Fruit fly (Drosophila melanogaster): ENCODE results near the gene CG42826.

CG42826 gene

DNA sequence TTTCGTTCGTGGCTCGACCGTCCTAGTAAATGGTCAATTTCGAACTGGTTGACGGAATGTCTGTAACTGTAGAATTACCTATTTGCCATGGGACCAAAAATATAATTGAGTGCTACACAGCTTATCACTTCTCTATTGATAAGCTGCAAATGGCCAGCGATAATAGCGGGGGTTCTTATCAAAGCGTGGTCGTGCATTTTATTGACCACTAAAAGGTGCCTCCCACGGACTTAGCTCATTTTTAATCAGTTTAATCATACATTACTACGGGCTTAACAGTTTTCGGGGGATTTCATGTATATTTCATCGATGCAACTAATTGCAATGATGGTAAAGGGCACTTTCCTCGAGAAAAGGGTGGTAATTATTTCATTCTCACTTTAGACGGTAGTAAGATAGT lies 6.0 kb downstream of the CG42826 start, which contains the start of gene CG32054:
TSS of gene CG32054 (minus strand) at position 17 of the 400 bp plus-strand sequence.
- TF ChIP-seq vri (GFP tag; optimal IDR thresholded peaks at IDR 0.05) (peak; percentile 39), topi (GFP tag; optimal IDR thresholded peaks at IDR 0.05) (no peak)

dm6 chr3L:10092278-10092903 lies 8.3 kb downstream of the CG42826 start, which contains the start of gene CG32053:
TSS of gene CG32053 (minus strand) at chr3L:10092346.
- TF ChIP-seq fkh (GFP tag; optimal IDR thresholded peaks at IDR 0.05) (peak; percentile 44), Sox15 (GFP tag; optimal IDR thresholded peaks at IDR 0.05) (no peak)

DNA sequence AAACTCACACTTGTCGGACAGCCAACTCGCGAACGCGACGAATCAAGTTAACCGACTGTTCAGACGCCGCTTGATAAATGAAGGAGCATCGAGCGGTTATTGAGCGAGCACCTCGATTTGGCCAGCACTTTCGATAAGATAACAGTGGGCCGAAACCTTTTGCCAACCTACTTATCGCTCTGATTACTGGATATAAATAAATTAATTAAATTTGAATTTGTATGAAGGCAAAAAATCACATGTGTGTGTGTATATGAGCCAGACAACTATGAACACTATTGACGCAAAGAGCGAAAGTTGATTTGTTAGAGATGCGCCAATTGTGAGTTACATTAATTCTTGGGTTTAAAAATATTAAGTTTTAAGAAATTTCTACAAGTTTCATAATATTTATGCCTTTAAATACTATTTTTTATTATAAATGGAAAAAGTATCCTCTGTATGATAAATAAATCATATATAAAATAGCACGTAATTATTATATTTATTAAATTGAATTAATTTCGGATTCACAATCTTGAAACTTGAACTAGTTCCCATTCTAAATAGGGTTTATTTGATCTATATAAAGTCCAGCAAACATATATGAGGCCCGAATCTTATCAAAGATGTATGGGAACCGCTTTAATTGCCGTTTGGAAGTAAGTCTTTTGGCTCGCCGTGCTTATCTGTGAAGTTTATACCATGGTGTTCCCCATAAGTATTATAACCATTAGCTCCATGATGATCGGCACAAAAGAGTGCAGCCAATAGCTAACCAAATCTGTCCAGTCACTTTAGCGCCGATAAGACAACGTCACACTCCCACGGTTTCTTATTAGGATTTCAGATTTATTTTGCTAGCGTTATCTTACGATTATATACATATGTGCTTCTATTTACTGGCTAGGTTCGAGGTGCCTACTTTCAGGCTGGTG lies 11.1 kb downstream of the CG42826 start, which contains the start of gene CG14160:
TSS of gene CG14160 (minus strand) at position 51 of the 917 bp plus-strand sequence.
- TF ChIP-seq vri (GFP tag; optimal IDR thresholded peaks at IDR 0.05) (peak; percentile 9), Lpt (GFP tag; optimal IDR thresholded peaks at IDR 0.05) (no peak), achi (GFP tag; optimal IDR thresholded peaks at IDR 0.05) (no peak), svp (GFP tag) (peak; percentile 4)

- TF ChIP-seq Sox15 (GFP tag; optimal IDR thresholded peaks at IDR 0.05) (no peak), CG6792 (GFP tag; optimal IDR thresholded peaks at IDR 0.05) (no peak), CG6276 (GFP tag; optimal IDR thresholded peaks at IDR 0.05) (no peak), Met (GFP tag; optimal IDR thresholded peaks at IDR 0.05) (no peak), OdsH (GFP tag; optimal IDR thresholded peaks at IDR 0.05) (no peak), CG16779 (tag; optimal IDR thresholded peaks at IDR 0.05) (no peak), CG34406 (GFP tag; optimal IDR thresholded peaks at IDR 0.05) (no peak), Eip93F (GFP tag; optimal IDR thresholded peaks at IDR 0.05) (no peak), fd59A (GFP tag; optimal IDR thresholded peaks at IDR 0.05) (no peak), Hr38 (GFP tag; optimal IDR thresholded peaks at IDR 0.05) (no peak)
Measured at dm6 chr3L:10088415-10088814, 12.3 kb downstream of the CG42826 start.

DNA sequence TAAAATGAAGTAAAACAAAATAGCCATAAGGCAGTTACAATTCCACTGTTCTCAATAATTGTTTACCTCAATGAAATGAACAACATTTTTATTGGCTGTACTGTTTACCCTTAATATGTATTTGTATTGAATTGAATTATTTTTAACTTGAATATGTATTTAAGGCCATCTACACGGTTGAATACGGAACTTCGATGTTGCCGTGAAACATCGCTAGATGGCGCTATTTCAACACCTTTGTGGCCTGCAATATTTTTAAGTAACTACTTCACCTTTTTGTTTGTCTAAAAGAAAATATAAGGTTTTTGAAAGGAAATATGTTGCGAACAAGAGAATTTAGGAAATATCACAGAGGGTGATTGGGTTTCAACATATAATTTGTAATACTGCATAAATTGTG lies 22.1 kb downstream of the CG42826 start:
- TF ChIP-seq Met (GFP tag; optimal IDR thresholded peaks at IDR 0.05) (no peak), Eip78C (GFP tag) (peak; percentile 16)

DNA sequence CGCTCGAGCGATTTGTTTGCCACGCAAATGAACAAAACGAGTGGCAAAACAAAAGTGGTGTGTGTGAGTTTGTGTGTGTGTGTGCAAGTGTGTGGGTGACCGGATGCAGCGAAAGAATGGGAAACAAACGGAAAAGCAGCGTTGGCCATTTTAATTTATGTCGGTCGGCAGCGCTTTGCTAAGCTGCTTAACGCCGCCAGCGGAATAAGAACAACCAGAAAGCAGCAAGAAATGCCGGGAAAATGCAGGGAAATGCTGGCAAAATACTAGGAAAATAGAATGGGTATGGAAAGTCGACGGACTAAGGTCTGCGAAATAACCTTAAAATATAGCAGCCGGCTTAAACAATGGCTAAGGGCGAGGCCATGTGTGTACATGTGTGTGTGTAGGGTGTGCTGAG lies 48.1 kb downstream of the CG42826 start:
- TF ChIP-seq CG8632 (GFP tag; optimal IDR thresholded peaks at IDR 0.05) (no peak), CG6808 (GFP tag; optimal IDR thresholded peaks at IDR 0.05) (no peak)
